Worm (Caenorhabditis elegans) whole organism, young adult: ENCODE data around the gene srv-4.

Source experiments
- F10E7.11 ChIP-seq: sonication (generic microtip); optimal IDR thresholded peaks from 2 replicates; lab custom pipeline; 2017; ENCODE audit warnings: mild to moderate bottlenecking, missing genetic modification characterization, moderate library complexity, missing compliant biosample characterization
- ceh-27 ChIP-seq: fragments of 200-800 bp; sonication (Bioruptor generic); optimal IDR thresholded peaks from 2 replicates; lab custom pipeline; 2018; ENCODE audit warnings: mild to moderate bottlenecking, missing genetic modification characterization, moderate library complexity, missing compliant biosample characterization
- ceh-58 ChIP-seq: fragments of 200-800 bp; sonication (Bioruptor generic); IDR thresholded peaks from 2 replicates; pipeline ENCODE4 v1.3.6; 2022; ENCODE audit warnings: missing genetic modification characterization, missing compliant biosample characterization
- ets-4 ChIP-seq: fragments of 200-800 bp; sonication (Bioruptor generic); optimal IDR thresholded peaks from 2 replicates; lab custom pipeline; 2018; ENCODE audit warnings: mild to moderate bottlenecking, missing genetic modification characterization, missing compliant biosample characterization
- lin-26 ChIP-seq: fragments of 200-800 bp; sonication (Bioruptor generic); IDR thresholded peaks from 2 replicates; pipeline ENCODE4 v1.3.6; 2022; ENCODE audit warnings: missing genetic modification reagents, missing genetic modification characterization, missing compliant biosample characterization
- lin-40 ChIP-seq: sonication (generic microtip); optimal IDR thresholded peaks from 2 replicates; lab custom pipeline; 2016; ENCODE audit warnings: missing genetic modification characterization, mild to moderate bottlenecking, missing compliant biosample characterization, missing genotype, missing genetic modification reagents
- nfya-1 ChIP-seq: sonication (generic microtip); optimal IDR thresholded peaks from 2 replicates; lab custom pipeline; 2017; ENCODE audit warnings: antibody characterized with exemption, missing compliant biosample characterization, missing genetic modification characterization, borderline replicate concordance; ENCODE audit not compliant: insufficient read depth
- pha-4 ChIP-seq: fragments of 150-350 bp; sonication (generic microtip); optimal IDR thresholded peaks from 2 replicates; lab custom pipeline; 2014; ENCODE audit warnings: missing biosample characterization, missing genetic modification reagents, missing genetic modification characterization
- repo-1 ChIP-seq: sonication (generic microtip); optimal IDR thresholded peaks from 2 replicates; lab custom pipeline; 2017; ENCODE audit warnings: mild to moderate bottlenecking, missing genetic modification characterization, missing compliant biosample characterization
- rpc-1 ChIP-seq, 2 experiments: fragments of 150-350 bp in 1 of 2; sonication (generic microtip) in 1 of 2; optimal IDR thresholded peaks; 2 replicates each; lab custom pipeline; 2014 to 2018; ENCODE audit warnings: missing biosample characterization in 1 of 2, missing genetic modification characterization in 1 of 2, missing genetic modification reagents in 1 of 2, missing genotype in 1 of 2
- zfh-2 ChIP-seq: fragments of 200-800 bp; sonication (Bioruptor generic); conservative IDR thresholded peaks from 2 replicates; pipeline ENCODE4 v1.3.6; 2022; ENCODE audit warnings: missing genetic modification reagents, missing genetic modification characterization, missing compliant biosample characterization

DNA sequence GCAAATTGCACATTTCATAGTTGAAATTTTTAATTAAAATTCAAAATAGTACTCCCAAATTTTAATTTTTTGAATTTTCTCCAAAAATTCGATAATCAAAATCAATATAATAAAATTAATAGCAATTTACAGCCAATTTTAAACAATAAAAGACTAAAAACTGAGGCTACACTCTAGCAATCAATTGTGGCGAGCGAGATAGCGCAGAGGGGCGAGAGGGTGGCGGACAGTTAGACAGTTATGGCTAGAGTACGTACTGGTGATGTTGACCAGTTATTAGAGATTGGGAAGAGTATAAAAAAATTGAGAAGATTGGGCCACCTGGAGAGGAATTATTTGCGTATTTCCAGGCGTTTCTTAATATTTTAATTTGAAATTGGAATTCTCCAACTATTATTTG is 10.5 kb downstream of the srv-4 start, which contains the start of gene nhr-78:
- TF ChIP-seq F10E7.11 (tag; lab: Kevin White, UChicago) = no peak
- no peak for TF ChIP-seq ets-4 (GFP tag; lab: Kevin White, UChicago)
- no peak for TF ChIP-seq zfh-2 (GFP tag; lab: Robert Waterston, UW)
- TF ChIP-seq pha-4 = no peak
- no peak for TF ChIP-seq nfya-1 (tag; lab: Kevin White, UChicago)
- TF ChIP-seq lin-40 = no peak
- TF ChIP-seq ceh-58 (GFP tag; lab: Robert Waterston, UW) = no peak
- TF ChIP-seq repo-1 (tag; lab: Kevin White, UChicago) = no peak
- no peak for TF ChIP-seq rpc-1 (optimal IDR thresholded peaks at IDR 0.05; lab: Kevin White, UChicago)
- TF ChIP-seq rpc-1 (tag; optimal IDR thresholded peaks at IDR 0.05; lab: Kevin White, UChicago) = no peak
- no peak for TF ChIP-seq ceh-27 (GFP tag; lab: Kevin White, UChicago)
- TF ChIP-seq lin-26 (GFP tag; lab: Robert Waterston, UW) = no peak
